Worm (Caenorhabditis elegans): ENCODE measurements around the gene ZK470.2.

ce11 chrX:4085489-4085888 is 49.5 kb upstream of the ZK470.2 start:
- TF ChIP-seq C17E4.6 (GFP tag; IDR thresholded peaks at IDR 0.05) (no peak), sdz-38 (tag; optimal IDR thresholded peaks at IDR 0.05) (no peak), repo-1 (tag; optimal IDR thresholded peaks at IDR 0.05) (no peak)

Data from whole organism, young adult.